Worm (Caenorhabditis elegans) whole organism, L4/young adult: ENCODE data around the gene D1025.10.

Experiments used
- W03F9.2 ChIP-seq: fragments of 150-350 bp; optimal IDR thresholded peaks from 2 replicates; lab custom pipeline; 2014; ENCODE audit warnings: missing biosample characterization, missing genetic modification characterization
- dao-5 ChIP-seq: sonication (generic microtip); optimal IDR thresholded peaks from 2 replicates; lab custom pipeline; 2016; ENCODE audit warnings: missing genotype, missing genetic modification characterization, moderate library complexity, missing compliant biosample characterization
- him-1 ChIP-seq: sonication (generic microtip); optimal IDR thresholded peaks from 2 replicates; lab custom pipeline; 2016; ENCODE audit warnings: missing genotype, missing genetic modification reagents, missing genetic modification characterization, missing compliant biosample characterization

The D1025.10 gene

DNA sequence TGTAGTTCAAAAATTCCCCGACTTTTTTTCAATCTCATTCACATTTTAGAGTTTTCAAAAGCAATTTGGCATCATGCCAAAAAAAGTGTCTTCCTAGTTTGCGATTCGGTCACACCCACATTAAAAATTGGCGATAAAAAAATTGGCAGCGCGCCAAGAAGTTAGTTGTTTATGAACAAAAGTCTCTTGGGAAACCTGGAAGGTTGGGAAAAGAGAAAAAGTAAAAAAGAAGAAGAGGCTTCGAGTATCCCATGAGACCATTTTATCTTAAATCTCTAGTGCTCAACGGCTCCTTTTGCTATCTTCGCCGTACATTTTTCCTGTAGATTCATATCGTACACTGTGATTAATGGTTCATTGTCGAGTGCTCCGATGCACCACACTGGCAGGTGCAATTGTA lies 28.8 kb upstream of the D1025.10 start:
- TF ChIP-seq dao-5 (tag; lab: Kevin White, UChicago) = no peak
- TF ChIP-seq him-1 (tag; lab: Kevin White, UChicago) = no peak
- TF ChIP-seq W03F9.2 (tag; lab: Kevin White, UChicago) = no peak

DNA sequence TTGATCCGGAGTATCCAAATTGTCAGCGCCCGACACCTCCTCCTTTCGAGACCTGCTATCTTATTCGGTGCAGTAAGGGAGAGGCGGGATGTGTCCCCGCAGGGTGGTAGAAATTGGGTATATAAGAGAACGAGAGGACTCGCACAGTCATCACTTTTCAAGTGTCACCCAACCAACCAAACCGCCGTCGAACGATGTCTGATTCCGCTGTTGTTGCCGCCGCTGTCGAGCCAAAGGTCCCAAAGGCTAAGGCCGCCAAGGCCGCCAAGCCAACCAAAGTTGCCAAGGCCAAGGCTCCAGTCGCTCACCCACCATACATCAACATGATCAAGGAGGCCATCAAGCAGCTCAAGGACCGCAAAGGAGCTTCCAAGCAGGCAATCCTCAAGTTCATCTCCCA lies 26.7 kb upstream of the D1025.10 start, which contains the start of gene his-24:
TSS of gene his-24 (plus strand) at position 150 of the 400 bp plus-strand sequence.
- TF ChIP-seq dao-5 (tag; lab: Kevin White, UChicago) (no peak), him-1 (tag; lab: Kevin White, UChicago) (no peak), W03F9.2 (tag; lab: Kevin White, UChicago) (no peak)

DNA sequence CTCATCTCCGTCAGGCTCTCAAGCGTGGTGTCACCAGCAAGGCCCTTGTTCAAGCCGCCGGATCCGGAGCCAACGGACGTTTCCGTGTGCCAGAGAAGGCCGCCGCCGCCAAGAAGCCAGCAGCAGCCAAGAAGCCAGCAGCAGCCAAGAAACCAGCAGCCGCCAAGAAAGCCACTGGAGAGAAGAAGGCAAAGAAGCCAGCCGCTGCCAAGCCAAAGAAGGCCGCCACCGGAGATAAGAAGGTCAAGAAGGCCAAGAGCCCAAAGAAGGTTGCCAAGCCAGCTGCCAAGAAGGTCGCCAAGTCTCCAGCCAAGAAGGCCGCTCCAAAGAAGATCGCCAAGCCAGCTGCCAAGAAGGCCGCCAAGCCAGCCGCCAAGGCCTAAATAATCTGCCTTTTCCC lies 26.2 kb upstream of the D1025.10 start:
- no peak for TF ChIP-seq dao-5 (tag; lab: Kevin White, UChicago)
- no peak for TF ChIP-seq W03F9.2 (tag; lab: Kevin White, UChicago)
- no peak for TF ChIP-seq him-1 (tag; lab: Kevin White, UChicago)

DNA sequence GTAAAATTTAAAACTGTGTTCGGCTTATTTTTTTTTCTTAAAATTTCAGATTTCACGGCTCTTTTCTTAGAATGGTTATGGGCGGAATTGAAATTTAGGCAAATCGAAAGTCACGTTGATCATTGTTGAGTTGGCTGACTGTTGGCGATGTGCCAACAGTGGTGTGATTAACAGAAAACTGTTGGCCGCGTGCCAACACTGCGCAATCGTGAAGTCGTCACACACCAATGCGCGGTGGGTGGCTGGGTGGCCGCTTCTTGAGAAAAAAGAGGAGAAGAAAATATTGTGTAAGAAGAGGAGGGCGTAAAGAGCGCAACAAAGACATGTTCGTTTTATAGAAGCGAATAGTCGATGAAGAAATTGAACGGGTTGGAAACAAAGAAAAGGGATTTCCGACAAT lies 25.6 kb upstream of the D1025.10 start:
- TF ChIP-seq dao-5 (tag; lab: Kevin White, UChicago) = no peak
- no peak for TF ChIP-seq W03F9.2 (tag; lab: Kevin White, UChicago)
- TF ChIP-seq him-1 (tag; lab: Kevin White, UChicago) = no peak

DNA sequence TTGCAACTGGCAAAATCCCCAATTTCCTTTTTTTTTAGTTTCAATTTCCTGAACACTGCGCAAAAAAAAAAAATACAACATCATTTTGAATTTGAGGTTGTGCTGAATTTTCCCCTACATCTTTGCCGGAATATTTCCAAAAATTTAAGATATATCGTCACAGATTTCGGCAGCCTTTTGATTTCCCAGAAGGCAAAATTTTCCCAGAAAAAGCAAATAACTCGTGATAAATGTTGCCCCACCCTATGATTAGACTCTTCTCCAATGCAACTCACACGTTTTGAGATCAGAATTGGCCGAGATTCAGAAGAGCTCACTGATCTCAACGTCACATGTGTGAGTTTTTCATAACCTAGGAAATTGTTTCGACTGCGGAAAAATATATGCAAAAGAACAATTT lies 24.2 kb upstream of the D1025.10 start:
- TF ChIP-seq W03F9.2 (tag; lab: Kevin White, UChicago) = no peak
- TF ChIP-seq dao-5 (tag; lab: Kevin White, UChicago) = no peak
- TF ChIP-seq him-1 (tag; lab: Kevin White, UChicago) = no peak

DNA sequence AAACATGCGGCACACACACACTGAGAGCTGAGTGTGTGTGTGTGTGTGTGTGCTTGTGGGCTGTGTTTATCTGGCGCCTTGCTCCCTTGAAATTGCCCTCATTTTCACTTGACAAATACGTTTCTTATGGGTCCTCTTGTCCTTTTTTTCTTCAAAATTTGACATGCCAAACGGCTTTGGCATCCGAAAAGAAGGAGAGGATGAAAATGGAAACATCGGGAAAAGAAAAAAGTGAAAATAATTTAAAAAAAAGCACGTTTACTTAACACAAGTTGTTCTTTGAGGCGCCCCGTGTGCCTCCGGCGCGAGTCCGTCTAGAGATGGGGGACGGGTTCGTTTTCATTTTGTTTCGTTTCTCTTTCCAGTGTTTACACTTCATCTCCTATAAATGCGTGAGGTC lies 21.6 kb upstream of the D1025.10 start:
- no peak for TF ChIP-seq him-1 (tag; lab: Kevin White, UChicago)
- no peak for TF ChIP-seq dao-5 (tag; lab: Kevin White, UChicago)
- no peak for TF ChIP-seq W03F9.2 (tag; lab: Kevin White, UChicago)

DNA sequence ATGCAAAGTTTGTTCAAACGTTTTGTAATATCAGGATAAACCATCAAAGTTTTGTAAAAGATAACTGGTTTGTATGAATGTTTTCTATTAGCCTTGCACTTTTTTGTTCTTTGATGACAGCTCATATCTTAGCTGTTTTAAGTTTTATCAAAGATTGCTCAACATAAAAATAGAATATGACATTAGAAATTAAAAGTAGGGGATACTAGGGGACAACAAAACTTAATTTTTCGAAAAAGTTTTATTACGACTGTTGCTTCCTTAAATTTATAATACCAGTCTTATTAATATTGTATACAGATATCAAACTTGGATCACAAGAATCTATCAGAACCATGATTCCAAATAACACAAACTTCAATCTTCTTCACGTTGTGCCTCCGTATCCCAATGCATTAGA lies 20.9 kb upstream of the D1025.10 start, which contains the start of gene ztf-14:
TSS of gene ztf-14 (plus strand) at position 301 of the 400 bp plus-strand sequence.
- TF ChIP-seq W03F9.2 (tag; lab: Kevin White, UChicago) = no peak
- TF ChIP-seq dao-5 (tag; lab: Kevin White, UChicago) = no peak
- no peak for TF ChIP-seq him-1 (tag; lab: Kevin White, UChicago)

DNA sequence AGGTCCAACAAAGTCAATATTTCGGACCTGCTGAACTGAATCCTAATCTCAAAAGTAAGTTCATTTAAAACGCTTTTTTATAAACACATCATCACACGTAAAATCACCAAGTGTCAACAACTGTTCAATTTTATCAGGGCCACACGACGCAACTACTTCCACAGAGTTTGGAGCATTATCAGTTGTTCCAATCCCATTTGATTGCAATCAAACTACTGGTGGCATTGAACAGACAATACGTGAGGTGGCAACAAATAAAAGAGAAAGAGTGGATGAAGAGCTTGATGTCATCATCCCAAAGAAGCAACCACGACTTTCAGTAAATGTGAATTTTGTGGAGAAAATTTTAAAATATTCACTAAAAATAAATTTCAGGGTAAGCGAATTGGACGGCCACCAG lies 20.1 kb upstream of the D1025.10 start:
- TF ChIP-seq dao-5 (tag; lab: Kevin White, UChicago) = no peak
- no peak for TF ChIP-seq him-1 (tag; lab: Kevin White, UChicago)
- TF ChIP-seq W03F9.2 (tag; lab: Kevin White, UChicago) = no peak

DNA sequence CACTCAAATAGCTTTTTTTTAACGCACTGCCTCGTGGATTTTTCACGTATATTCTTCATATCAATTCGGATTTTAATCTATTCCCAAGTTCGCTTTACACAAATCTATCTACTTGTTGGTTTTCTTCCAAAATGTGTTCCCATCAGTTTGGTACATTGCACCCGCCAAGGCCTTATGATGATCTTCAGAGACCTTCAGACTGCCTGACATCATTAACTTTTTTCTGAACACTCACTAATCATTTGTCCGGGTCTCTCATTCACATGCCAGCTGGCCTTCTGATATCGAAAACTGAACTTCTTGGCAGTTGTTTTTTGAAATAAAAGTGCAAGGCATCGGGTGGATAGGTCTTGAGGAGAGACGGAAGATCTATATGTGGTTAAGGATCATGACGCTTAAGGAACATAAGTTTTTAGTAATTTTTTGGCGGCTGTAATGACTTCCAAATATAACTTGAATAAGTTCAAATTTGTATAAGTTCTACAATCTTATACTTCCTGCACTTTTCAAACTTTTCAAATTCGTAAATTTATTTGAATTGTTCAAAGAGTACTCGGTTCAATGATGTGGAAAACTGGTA lies 16.7 kb upstream of the D1025.10 start:
- TF ChIP-seq dao-5 (tag; lab: Kevin White, UChicago) (no peak), him-1 (tag; lab: Kevin White, UChicago) (no peak), W03F9.2 (tag; lab: Kevin White, UChicago) (no peak)

DNA sequence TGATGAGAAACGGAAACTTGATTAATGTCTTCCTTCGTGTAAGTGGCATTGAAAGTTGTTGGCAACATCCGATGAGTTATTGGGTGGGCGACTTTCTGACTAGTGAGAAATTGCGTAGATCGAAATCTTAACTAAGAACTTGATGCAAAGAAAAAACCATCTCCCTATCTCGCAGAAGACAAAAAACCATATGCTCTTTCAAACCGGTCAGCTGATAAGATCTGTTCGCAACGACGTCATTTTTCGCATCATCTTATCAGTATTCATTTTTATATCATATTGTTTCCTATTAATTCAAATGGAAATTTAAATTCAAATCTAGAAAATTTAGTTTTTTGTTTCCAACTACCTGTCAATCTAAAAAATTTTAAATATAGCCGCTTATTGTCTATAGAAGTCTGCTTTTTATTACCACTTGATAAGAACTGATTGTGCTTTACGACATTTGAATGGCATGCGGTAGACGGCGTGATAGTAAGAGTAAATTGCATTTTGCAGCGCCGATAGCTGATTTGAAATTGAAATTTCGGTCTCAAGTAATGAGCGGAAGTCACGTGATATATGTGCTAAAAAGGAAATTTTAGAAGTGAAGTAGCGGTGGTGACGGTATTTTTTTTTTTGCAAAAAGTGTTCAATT lies 16.1 kb upstream of the D1025.10 start:
- no peak for TF ChIP-seq W03F9.2 (tag; lab: Kevin White, UChicago)
- no peak for TF ChIP-seq dao-5 (tag; lab: Kevin White, UChicago)
- TF ChIP-seq him-1 (tag; lab: Kevin White, UChicago) = no peak

DNA sequence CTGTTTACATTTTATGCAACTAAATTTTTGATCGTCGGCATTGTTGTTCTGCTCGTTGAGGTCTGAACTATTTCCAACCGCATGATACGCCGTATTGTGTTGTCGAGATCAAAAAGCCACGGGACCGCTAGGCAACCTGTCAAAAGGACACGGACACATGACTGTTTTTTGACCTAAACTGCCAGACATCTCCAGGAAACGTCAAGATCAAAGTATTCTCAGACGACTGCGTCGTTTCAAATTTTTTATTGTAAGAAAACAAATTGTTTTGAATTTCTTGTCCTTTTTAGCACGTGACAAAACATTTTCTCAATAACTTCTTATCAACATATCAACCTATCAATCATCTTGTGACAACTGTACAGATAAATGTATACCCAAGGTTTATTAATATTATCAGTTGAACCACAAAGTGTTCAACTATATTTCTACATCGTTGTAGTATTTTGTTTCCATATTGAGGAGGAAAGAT lies 14.5 kb upstream of the D1025.10 start:
- TF ChIP-seq W03F9.2 (tag; lab: Kevin White, UChicago) (peak; percentile 50), him-1 (tag; lab: Kevin White, UChicago) (no peak), dao-5 (tag; lab: Kevin White, UChicago) (no peak)

DNA sequence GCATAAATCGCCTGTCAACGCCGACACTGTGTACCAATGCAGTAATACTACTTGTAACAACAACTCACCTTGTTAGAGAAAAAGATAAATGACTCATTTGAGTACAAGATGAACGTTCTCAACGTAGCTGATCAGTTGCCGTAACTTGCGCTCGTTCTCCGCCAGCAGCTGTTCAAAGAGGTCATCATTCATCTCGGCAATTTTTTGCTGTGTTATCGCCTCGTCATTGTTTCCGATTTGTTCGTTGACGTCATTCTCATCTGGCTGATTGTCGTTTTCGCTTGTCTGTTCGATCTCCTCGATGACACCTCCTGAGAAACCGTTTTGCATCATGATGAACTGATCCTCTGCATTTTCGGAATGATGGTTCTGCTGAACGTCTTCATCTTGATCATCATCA lies 13.4 kb upstream of the D1025.10 start:
- no peak for TF ChIP-seq W03F9.2 (tag; lab: Kevin White, UChicago)
- TF ChIP-seq him-1 (tag; lab: Kevin White, UChicago) = no peak

DNA sequence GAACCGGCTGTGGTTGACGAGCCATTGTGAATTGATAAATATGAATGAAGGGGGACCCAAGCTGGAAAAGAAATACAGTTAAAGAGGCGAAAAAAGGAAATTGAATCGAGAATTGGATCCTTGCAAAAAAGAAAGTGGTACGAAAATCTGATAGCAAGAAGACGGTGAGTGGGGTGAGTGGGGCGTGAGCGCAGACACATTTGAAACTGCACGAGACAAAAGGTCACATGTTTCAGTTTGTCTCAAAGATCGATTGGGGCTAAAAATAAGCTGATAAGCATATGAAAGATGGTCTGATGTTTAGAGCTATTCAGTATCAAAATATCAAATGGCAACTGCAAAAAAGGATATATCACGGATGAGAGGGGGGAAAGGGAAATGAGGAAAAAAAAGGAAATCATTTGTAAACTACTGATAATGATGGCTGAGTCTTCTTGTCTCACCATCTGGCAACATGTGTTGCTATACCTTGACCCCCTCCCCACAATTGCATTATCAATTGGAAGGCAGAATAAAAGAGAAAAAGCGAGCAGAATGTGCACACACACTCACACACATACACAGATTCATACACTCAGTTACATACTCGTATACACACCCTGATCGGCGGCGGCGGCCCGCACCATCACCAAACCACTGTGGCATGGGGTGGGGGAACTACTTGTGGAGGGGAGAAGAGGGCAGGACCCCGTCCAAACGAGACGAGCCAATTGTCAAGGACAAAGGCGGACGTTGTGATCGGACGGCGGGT lies 12.7 kb upstream of the D1025.10 start, which contains the start of gene M163.1:
TSS of gene M163.1 (minus strand) at position 25 of the 751 bp plus-strand sequence.
- TF ChIP-seq W03F9.2 (tag; lab: Kevin White, UChicago) (no peak), dao-5 (tag; lab: Kevin White, UChicago) (no peak), him-1 (tag; lab: Kevin White, UChicago) (no peak)
